Worm (Caenorhabditis elegans) whole organism, L2 larva: Measurements from ENCODE around the gene mcm-5.

Source experiments
- ama-1 ChIP-seq: fragments of 150-350 bp; optimal IDR thresholded peaks from 2 replicates; lab custom pipeline; 2018; ENCODE audit warnings: inconsistent platforms
- ceh-16 ChIP-seq: fragments of 150-350 bp; optimal IDR thresholded peaks from 2 replicates; lab custom pipeline; 2014; ENCODE audit warnings: missing biosample characterization, missing genetic modification characterization
- unc-62 ChIP-seq: fragments of 150-350 bp; optimal IDR thresholded peaks from 2 replicates; lab custom pipeline; 2014; ENCODE audit warnings: missing biosample characterization, missing genetic modification reagents, missing genetic modification characterization
- zag-1 ChIP-seq: fragments of 150-350 bp; optimal IDR thresholded peaks from 2 replicates; lab custom pipeline; 2014; ENCODE audit warnings: missing biosample characterization, missing genetic modification characterization

- TF ChIP-seq ama-1 (no peak), ceh-16 (no peak), zag-1 (no peak), unc-62 (GFP tag; lab: Kevin White, UChicago) (no peak)
Measured at ce11 chrIII:4257896-4258295, 33.2 kb downstream of the mcm-5 start.
